Fruit fly (Drosophila melanogaster): ENCODE results near the gene Trmt61.

Trmt61 gene

DNA sequence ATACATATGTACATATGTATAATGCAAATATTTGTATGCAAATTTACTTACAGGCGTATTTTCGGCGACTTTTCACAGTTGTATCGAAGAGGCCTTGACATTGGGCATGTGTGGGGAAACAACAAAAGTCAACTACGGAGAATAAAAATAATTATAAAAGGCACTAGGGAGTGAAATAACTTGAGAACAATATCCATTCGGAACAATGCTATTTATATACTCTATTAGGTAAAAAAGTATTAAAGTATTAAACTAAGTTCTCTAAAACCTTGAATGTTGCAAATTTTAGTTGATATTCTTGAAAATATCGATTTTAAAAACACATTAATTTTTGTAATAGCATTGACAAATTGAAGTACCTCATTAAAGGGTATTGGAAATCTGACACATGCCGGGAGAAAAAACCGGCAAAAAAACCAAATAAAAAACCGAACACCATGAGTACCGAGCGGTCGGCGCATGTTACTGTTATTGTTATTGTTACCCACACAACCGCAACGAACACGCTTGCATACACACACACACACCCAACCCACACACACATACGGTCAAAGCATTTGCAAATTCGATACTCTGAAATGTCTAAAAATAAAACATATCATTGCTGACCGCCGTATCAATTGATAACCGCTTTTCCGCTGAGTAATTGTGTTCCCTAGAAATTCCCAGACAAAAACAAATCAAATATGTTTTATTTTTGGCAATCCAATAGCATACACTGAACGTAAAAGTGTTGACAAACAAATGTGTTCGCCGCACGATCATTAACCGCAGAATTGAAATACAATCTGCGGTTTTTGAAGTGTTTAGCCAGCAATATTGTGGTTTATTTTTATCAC, 45.2 kb downstream of the Trmt61 start:
- TF ChIP-seq noc (tag; optimal IDR thresholded peaks at IDR 0.05) = peak; percentile 80

DNA sequence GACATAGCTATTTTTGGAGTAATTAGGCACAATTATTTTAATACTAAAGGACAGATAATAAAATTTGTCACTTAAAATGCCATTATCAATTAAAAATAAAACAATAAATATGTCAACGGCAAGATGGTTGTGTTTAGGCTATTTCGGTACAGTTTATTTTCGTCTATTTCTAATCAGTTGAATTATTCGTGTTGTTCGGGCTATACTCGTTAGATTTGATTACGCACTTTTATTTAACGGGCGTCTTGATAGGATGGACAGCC, 45.8 kb downstream of the Trmt61 start:
- TF ChIP-seq noc (tag; optimal IDR thresholded peaks at IDR 0.05) = peak; percentile 75

dm6 chr3R:26105407-26105806, 46.1 kb downstream of the Trmt61 start:
- TF ChIP-seq noc (tag; optimal IDR thresholded peaks at IDR 0.05) = no peak

- no peak for TF ChIP-seq noc (tag; optimal IDR thresholded peaks at IDR 0.05)
These were observed 46.7 kb downstream of the Trmt61 start for dm6 chr3R:26105924-26106494.

DNA sequence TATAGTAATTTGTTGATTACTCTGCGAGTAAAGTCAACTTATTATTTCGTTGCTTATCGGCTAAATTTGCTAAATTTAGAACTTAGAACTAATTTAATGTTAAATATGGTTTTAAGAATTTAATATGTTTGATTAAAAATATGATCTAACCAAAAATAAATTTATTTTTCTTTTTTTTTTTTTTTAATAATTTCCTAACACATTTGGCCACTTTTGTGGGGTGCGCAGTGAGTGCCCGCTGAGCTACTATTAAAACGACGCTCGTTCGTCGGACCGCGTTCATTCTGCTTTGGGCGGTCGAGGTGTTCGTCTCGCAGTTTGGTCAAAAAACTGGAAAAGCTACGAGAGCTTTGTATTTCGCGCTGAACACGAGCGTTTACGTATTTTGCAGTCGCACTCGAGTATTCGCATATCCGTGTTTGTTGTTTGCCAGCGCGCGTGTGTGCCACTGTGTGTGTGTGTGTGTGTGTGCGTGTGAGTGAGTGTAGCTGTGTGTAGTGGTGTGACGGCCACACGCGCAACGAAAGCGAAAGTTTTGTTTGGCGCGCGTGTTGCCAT, 47.4 kb downstream of the Trmt61 start, which contains the start of gene Cipc:
Cipc (plus strand) TSS at position 274 of the 558 bp plus-strand sequence.
- peak; percentile 87 for TF ChIP-seq noc (tag; optimal IDR thresholded peaks at IDR 0.05)

DNA sequence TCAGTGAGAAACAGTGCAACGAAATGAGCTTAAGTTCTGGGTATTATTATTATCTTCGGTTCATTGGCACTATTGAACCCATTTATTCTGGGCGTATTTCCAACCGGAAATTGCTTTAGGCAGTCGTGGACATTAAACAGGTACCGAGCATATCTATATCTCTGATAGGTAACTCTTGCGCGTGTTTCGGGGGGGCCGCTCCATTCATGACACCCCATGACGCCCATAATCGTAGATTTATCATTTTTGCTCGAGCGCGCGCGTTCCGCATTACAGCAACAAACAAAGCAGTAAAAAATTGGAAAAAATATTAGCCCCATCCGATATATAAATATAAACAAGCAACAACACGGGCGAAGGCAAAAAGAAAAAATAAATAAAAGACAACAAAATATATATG, 49.1 kb downstream of the Trmt61 start:
- TF ChIP-seq noc (tag; optimal IDR thresholded peaks at IDR 0.05) = peak; percentile 56

All from whole organism, larva.